Worm (Caenorhabditis elegans) whole organism, L1 larva: ENCODE results near the gene srz-94.

Experiments
- C04F5.9 ChIP-seq: sonication (generic microtip); optimal IDR thresholded peaks from 2 replicates; lab custom pipeline; 2016; ENCODE audit warnings: missing genetic modification characterization, missing compliant biosample characterization
- C16A3.4 ChIP-seq: fragments of 150-350 bp; optimal IDR thresholded peaks from 2 replicates; lab custom pipeline; 2014; ENCODE audit warnings: missing biosample characterization, missing genetic modification characterization
- C34B4.2 ChIP-seq: sonication (generic microtip); optimal IDR thresholded peaks from 2 replicates; lab custom pipeline; 2017; ENCODE audit warnings: mild to moderate bottlenecking, missing genetic modification characterization, missing compliant biosample characterization
- F16B12.6 ChIP-seq: fragments of 150-350 bp; optimal IDR thresholded peaks from 2 replicates; lab custom pipeline; 2014; ENCODE audit warnings: missing biosample characterization, missing genetic modification characterization
- aha-1 ChIP-seq: fragments of 150-350 bp; optimal IDR thresholded peaks from 2 replicates; lab custom pipeline; 2014; ENCODE audit warnings: missing biosample characterization, missing genetic modification characterization
- ceh-88 ChIP-seq: fragments of 200-800 bp; sonication (Bioruptor generic); IDR thresholded peaks from 2 replicates; pipeline ENCODE4 v1.3.6; 2022; ENCODE audit warnings: missing genetic modification characterization, missing compliant biosample characterization
- dpl-1 ChIP-seq, 3 experiments: fragments of 150-350 bp in 2 of 3; sonication (generic microtip) in 1 of 3; optimal IDR thresholded peaks; 2 replicates each; lab custom pipeline; 2014 to 2017; ENCODE audit warnings: missing biosample characterization in 3 of 3, missing genetic modification characterization in 3 of 3, missing genetic modification reagents in 3 of 3
- dsc-1 ChIP-seq: sonication (generic microtip); optimal IDR thresholded peaks from 2 replicates; lab custom pipeline; 2016; ENCODE audit warnings: mild to moderate bottlenecking, missing genetic modification characterization, missing compliant biosample characterization
- efl-1 ChIP-seq, 4 experiments: fragments of 150-350 bp; optimal IDR thresholded peaks in 3 of 4; peaks in 1 of 4; 1 replicate in 1 of 4; 2 replicates in 3 of 4; lab custom pipeline; 2014; ENCODE audit warnings: missing biosample characterization in 2 of 4, missing genetic modification characterization in 2 of 4, missing genetic modification reagents in 2 of 4
- efl-3 ChIP-seq: fragments of 200-800 bp; sonication (Bioruptor generic); optimal IDR thresholded peaks from 2 replicates; lab custom pipeline; 2018; ENCODE audit warnings: mild to moderate bottlenecking, missing genetic modification characterization, missing compliant biosample characterization
- fkh-4 ChIP-seq: sonication (generic microtip); optimal IDR thresholded peaks from 2 replicates; lab custom pipeline; 2016; ENCODE audit warnings: missing compliant biosample characterization, missing genetic modification characterization, borderline replicate concordance
- hlh-17 ChIP-seq: fragments of 200-800 bp; sonication (Bioruptor generic); optimal IDR thresholded peaks from 2 replicates; lab custom pipeline; 2018; ENCODE audit warnings: missing genetic modification characterization, mild to moderate bottlenecking, missing compliant biosample characterization, moderate library complexity, borderline replicate concordance
- hpl-2 ChIP-seq: fragments of 150-350 bp; optimal IDR thresholded peaks from 2 replicates; lab custom pipeline; 2014; ENCODE audit warnings: missing biosample characterization, missing genetic modification reagents, missing genetic modification characterization
- irx-1 ChIP-seq: sonication (generic microtip); optimal IDR thresholded peaks from 2 replicates; lab custom pipeline; 2016; ENCODE audit warnings: missing genetic modification characterization, missing compliant biosample characterization
- isw-1 ChIP-seq: fragments of 200-800 bp; sonication (Bioruptor generic); IDR thresholded peaks from 2 replicates; pipeline ENCODE4 v1.3.6; 2022; ENCODE audit warnings: missing genetic modification characterization, missing compliant biosample characterization
- lin-15B ChIP-seq: fragments of 150-350 bp; sonication (generic microtip); optimal IDR thresholded peaks from 3 replicates; lab custom pipeline; 2014; ENCODE audit warnings: missing biosample characterization, missing genetic modification characterization
- lir-3 ChIP-seq: sonication (generic microtip); optimal IDR thresholded peaks from 2 replicates; lab custom pipeline; 2016; ENCODE audit warnings: mild to moderate bottlenecking, missing genetic modification characterization, moderate library complexity, missing compliant biosample characterization; ENCODE audit not compliant: poor library complexity
- mdl-1 ChIP-seq, 2 experiments: fragments of 150-350 bp; optimal IDR thresholded peaks; 2 replicates each; lab custom pipeline; 2014 to 2017; ENCODE audit warnings: missing biosample characterization in 2 of 2, missing genetic modification characterization in 2 of 2, inconsistent platforms in 1 of 2
- nhr-20 ChIP-seq: sonication (generic microtip); optimal IDR thresholded peaks from 2 replicates; lab custom pipeline; 2016; ENCODE audit warnings: mild to moderate bottlenecking, missing genetic modification characterization, missing compliant biosample characterization
- nhr-237 ChIP-seq: fragments of 150-350 bp; optimal IDR thresholded peaks from 2 replicates; lab custom pipeline; 2014; ENCODE audit warnings: missing biosample characterization, missing genetic modification characterization
- nhr-71 ChIP-seq: sonication (generic microtip); optimal IDR thresholded peaks from 2 replicates; lab custom pipeline; 2016; ENCODE audit warnings: mild to moderate bottlenecking, missing genetic modification characterization, moderate library complexity, missing compliant biosample characterization
- nhr-76 ChIP-seq: sonication (generic microtip); optimal IDR thresholded peaks from 2 replicates; lab custom pipeline; 2017; ENCODE audit warnings: missing biosample characterization, missing genetic modification characterization
- nhr-77 ChIP-seq: fragments of 150-350 bp; optimal IDR thresholded peaks from 2 replicates; lab custom pipeline; 2014; ENCODE audit warnings: missing biosample characterization, missing genetic modification characterization
- nhr-90 ChIP-seq: sonication (generic microtip); optimal IDR thresholded peaks from 2 replicates; lab custom pipeline; 2016; ENCODE audit warnings: mild to moderate bottlenecking, missing genetic modification characterization, missing compliant biosample characterization; ENCODE audit not compliant: poor library complexity
- pag-3 ChIP-seq: sonication (generic microtip); optimal IDR thresholded peaks from 2 replicates; lab custom pipeline; 2017; ENCODE audit warnings: missing genetic modification characterization, mild to moderate bottlenecking, missing compliant biosample characterization, antibody characterized with exemption, borderline replicate concordance; ENCODE audit not compliant: insufficient read depth
- snpc-4 ChIP-seq: fragments of 150-350 bp; optimal IDR thresholded peaks from 2 replicates; lab custom pipeline; 2014; ENCODE audit warnings: missing biosample characterization, missing genetic modification characterization
- snu-23 ChIP-seq: sonication (generic microtip); optimal IDR thresholded peaks from 2 replicates; lab custom pipeline; 2016; ENCODE audit warnings: missing genetic modification characterization, missing compliant biosample characterization
- swsn-7 ChIP-seq: sonication (generic microtip); optimal IDR thresholded peaks from 2 replicates; lab custom pipeline; 2016; ENCODE audit warnings: missing genetic modification characterization, missing compliant biosample characterization
- tbx-2 ChIP-seq: sonication (generic microtip); optimal IDR thresholded peaks from 2 replicates; lab custom pipeline; 2016; ENCODE audit warnings: missing genetic modification characterization, missing compliant biosample characterization
- tlp-1 ChIP-seq: fragments of 150-350 bp; optimal IDR thresholded peaks from 2 replicates; lab custom pipeline; 2014; ENCODE audit warnings: missing biosample characterization, missing genetic modification characterization
- unc-62 ChIP-seq: fragments of 150-350 bp; optimal IDR thresholded peaks from 2 replicates; lab custom pipeline; 2014; ENCODE audit warnings: missing biosample characterization, missing genetic modification reagents, missing genetic modification characterization
- unc-86 ChIP-seq: sonication (generic microtip); optimal IDR thresholded peaks from 2 replicates; lab custom pipeline; 2016; ENCODE audit warnings: missing genetic modification characterization, missing compliant biosample characterization
- unc-98 ChIP-seq: fragments of 200-800 bp; sonication (Bioruptor generic); IDR thresholded peaks from 2 replicates; pipeline ENCODE4 v1.3.6; 2022; ENCODE audit warnings: missing genetic modification characterization, missing compliant biosample characterization
- xbp-1 ChIP-seq: sonication (generic microtip); optimal IDR thresholded peaks from 2 replicates; lab custom pipeline; 2016; ENCODE audit warnings: missing genetic modification characterization, missing compliant biosample characterization
- zag-1 ChIP-seq: fragments of 150-350 bp; optimal IDR thresholded peaks from 2 replicates; lab custom pipeline; 2014; ENCODE audit warnings: missing biosample characterization, missing genetic modification characterization

The srz-94 gene

DNA sequence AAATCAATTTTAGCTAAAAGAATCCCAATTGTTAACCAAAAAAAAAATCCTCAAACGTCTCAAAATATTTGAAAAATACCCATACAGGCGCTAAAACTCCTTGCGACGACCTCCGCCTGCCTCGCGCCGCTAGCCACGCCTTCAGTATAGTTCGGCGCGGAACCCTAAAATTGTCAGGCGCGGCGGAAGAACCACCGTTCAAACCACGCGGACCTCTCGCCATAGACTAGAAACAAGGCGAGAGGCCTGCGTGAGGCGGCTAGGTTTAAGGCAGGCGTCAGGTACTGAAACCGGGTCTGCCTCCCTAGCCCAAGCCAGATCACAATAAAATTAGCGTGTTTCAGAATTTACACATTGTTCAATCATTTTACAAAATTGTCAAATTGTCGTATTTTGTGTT lies 43.4 kb downstream of the srz-94 start:
- TF ChIP-seq zag-1 (tag; lab: Kevin White, UChicago): no peak
- TF ChIP-seq nhr-20 (tag; lab: Kevin White, UChicago): no peak
- TF ChIP-seq nhr-90: no peak
- no peak for TF ChIP-seq unc-98 (GFP tag; lab: Robert Waterston, UW)
- TF ChIP-seq, all 84 proteins: peak for 0

- no peak for TF ChIP-seq isw-1 (GFP tag; lab: Robert Waterston, UW)
- no peak for TF ChIP-seq hlh-17 (GFP tag; lab: Kevin White, UChicago)
- no peak for TF ChIP-seq ceh-88
- TF ChIP-seq C34B4.2 (tag; lab: Kevin White, UChicago): no peak
- TF ChIP-seq irx-1 (tag; lab: Kevin White, UChicago): no peak
- TF ChIP-seq fkh-4: no peak
- TF ChIP-seq C04F5.9: no peak
- no peak for TF ChIP-seq xbp-1 (tag; lab: Kevin White, UChicago)
Measured at ce11 chrV:16991734-16992133, 44.0 kb downstream of the srz-94 start, which contains the start of gene srz-95. Gene srz-95, plus strand, starts transcription at chrV:16992034.

DNA sequence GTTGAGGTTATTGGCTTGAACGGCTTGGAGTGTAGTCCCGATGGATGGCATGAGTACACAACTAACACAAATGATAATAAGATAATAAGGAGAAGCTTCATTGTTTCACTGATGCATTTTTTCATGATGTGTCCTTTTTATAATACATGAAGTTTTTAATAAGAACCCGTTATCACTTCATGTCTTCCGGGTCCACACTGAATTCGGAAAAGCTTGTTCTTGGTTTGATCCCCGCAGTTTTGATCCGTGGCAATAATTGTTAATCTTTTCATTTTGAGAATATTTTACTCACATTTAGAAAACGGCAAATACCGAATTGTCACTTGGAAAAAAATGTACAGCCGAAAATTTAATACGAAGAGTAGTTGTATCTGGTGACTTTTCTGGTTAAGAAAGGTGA lies 47.1 kb downstream of the srz-94 start, which contains the start of gene Y102A5C.27:
TSS of gene Y102A5C.27 (minus strand) at position 101 of the 400 bp plus-strand sequence.
- TF ChIP-seq swsn-7: no peak
- no peak for TF ChIP-seq mdl-1 (tag; optimal IDR thresholded peaks at IDR 0.05; lab: Kevin White, UChicago)
- no peak for TF ChIP-seq efl-1 (optimal IDR thresholded peaks at IDR 0.05; lab: Kevin White, UChicago)
- TF ChIP-seq efl-1 (GFP tag; optimal IDR thresholded peaks at IDR 0.05 in 1 of 2; lab: Kevin White, UChicago): no peak
- no peak for TF ChIP-seq aha-1 (tag; lab: Kevin White, UChicago)
- TF ChIP-seq unc-62: no peak
- no peak for TF ChIP-seq hpl-2
- TF ChIP-seq F16B12.6: no peak
- TF ChIP-seq unc-98 (GFP tag; lab: Robert Waterston, UW): no peak
- no peak for TF ChIP-seq nhr-237 (tag; lab: Kevin White, UChicago)
- TF ChIP-seq efl-3 (GFP tag; lab: Kevin White, UChicago): no peak
- no peak for TF ChIP-seq nhr-77
- TF ChIP-seq dsc-1: no peak
- TF ChIP-seq unc-86 (tag; lab: Kevin White, UChicago): no peak
- TF ChIP-seq C16A3.4 (tag; lab: Kevin White, UChicago): no peak
- no peak for TF ChIP-seq lin-15B (tag; lab: Kevin White, UChicago)
- no peak for TF ChIP-seq lir-3 (tag; lab: Kevin White, UChicago)
- no peak for TF ChIP-seq tlp-1 (tag; lab: Kevin White, UChicago)
- TF ChIP-seq nhr-76 (tag; lab: Kevin White, UChicago): no peak
- no peak for TF ChIP-seq snpc-4 (tag; lab: Kevin White, UChicago)

DNA sequence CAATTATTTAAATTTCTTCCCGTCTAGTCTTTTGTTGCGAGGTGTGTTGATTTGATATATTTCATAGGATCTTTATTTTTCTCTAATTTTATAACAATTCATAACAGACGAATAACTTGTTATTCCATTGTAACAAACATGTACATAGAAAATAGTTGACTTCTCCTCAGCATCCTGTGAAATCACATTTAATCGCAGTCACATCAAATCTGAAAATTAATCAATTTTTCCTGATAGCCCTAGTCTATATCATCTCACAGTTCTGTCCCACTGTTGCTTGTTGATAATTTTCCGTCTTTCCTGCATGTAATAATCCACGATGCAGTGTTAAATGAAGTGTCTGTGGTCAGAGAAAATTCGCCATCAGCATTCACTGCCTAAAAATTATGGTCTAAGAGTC lies 48.0 kb downstream of the srz-94 start:
- TF ChIP-seq tbx-2 (no peak), xbp-1 (tag; lab: Kevin White, UChicago) (no peak), efl-3 (GFP tag; lab: Kevin White, UChicago) (no peak), nhr-71 (no peak), pag-3 (tag; lab: Kevin White, UChicago) (no peak), dpl-1 (GFP tag; optimal IDR thresholded peaks at IDR 0.05; lab: Kevin White, UChicago) (no peak)

DNA sequence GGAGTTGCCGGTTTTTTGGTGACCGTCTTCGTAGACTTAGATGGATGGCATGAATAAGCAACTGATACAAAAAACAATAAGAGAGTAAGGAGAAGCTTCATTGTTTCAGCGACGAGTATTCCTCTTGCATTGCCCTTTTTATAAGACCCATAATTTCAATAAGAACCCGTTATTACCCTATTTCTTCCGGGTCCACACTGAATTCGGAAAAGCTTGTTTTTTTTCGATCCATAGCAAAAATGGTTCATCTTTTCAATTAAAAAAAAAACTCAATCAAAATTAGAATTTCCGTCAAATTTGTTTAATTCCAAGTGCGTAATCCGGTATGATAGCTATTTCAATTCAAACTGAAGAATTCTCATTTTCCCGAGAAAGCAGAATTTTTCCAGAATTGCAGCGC lies 48.7 kb downstream of the srz-94 start, which contains the start of gene Y102A5C.40:
TSS of gene Y102A5C.40 (minus strand) at position 101 of the 400 bp plus-strand sequence.
- TF ChIP-seq snu-23 (no peak), nhr-76 (tag; lab: Kevin White, UChicago) (no peak)
